Fruit fly (Drosophila melanogaster) whole organism, embryonic: Measurements from ENCODE around the gene CG42240.

Experiments used
- Ada2b ChIP-seq: fragments of 200-800 bp; sonication (Bioruptor generic); IDR thresholded peaks from 2 replicates; pipeline ENCODE4 v1.3.6; 2022; ENCODE audit warnings: missing biosample characterization, missing genetic modification characterization
- Adf1 ChIP-seq: fragments of 200-800 bp; sonication (Bioruptor generic); IDR thresholded peaks from 2 replicates; pipeline ENCODE4 v1.3.6; 2022; ENCODE audit warnings: missing biosample characterization, missing genetic modification characterization
- B-H1 ChIP-seq: fragments of 200-800 bp; sonication (Bioruptor generic); IDR thresholded peaks from 3 replicates; pipeline ENCODE4 v1.3.6; 2022; ENCODE audit warnings: missing biosample characterization, missing genetic modification characterization
- C15 ChIP-seq: fragments of 200-800 bp; sonication (Bioruptor generic); IDR thresholded peaks from 3 replicates; pipeline ENCODE4 v1.3.6; 2022; ENCODE audit warnings: missing biosample characterization, missing genetic modification characterization
- CG13775 ChIP-seq: fragments of 200-800 bp; sonication (Bioruptor generic); optimal IDR thresholded peaks from 3 replicates; lab custom pipeline; 2017; ENCODE audit warnings: missing biosample characterization, mild to moderate bottlenecking, missing genetic modification characterization
- CG14014 ChIP-seq: fragments of 200-800 bp; sonication (Bioruptor generic); IDR thresholded peaks from 2 replicates; pipeline ENCODE4 v1.3.6; 2022; ENCODE audit warnings: missing biosample characterization, missing genetic modification characterization
- CG14667 ChIP-seq: fragments of 200-800 bp; sonication (Bioruptor generic); IDR thresholded peaks from 2 replicates; pipeline ENCODE4 v1.3.6; 2022; ENCODE audit warnings: missing biosample characterization, missing genetic modification characterization
- CG1647 ChIP-seq: fragments of 200-800 bp; sonication (Bioruptor generic); optimal IDR thresholded peaks from 3 replicates; lab custom pipeline; 2016; ENCODE audit warnings: missing biosample characterization, missing genetic modification characterization
- CG17359 ChIP-seq: fragments of 200-800 bp; sonication (Bioruptor generic); optimal IDR thresholded peaks from 3 replicates; lab custom pipeline; 2018; ENCODE audit warnings: missing biosample characterization, mild to moderate bottlenecking, missing genetic modification characterization, moderate library complexity
- CG17802 ChIP-seq: fragments of 200-800 bp; sonication (Bioruptor generic); optimal IDR thresholded peaks from 2 replicates; lab custom pipeline; 2018; ENCODE audit warnings: missing biosample characterization, mild to moderate bottlenecking, missing genetic modification characterization, moderate library complexity
- CG18599 ChIP-seq: fragments of 200-800 bp; sonication (Bioruptor generic); optimal IDR thresholded peaks from 3 replicates; lab custom pipeline; 2017; ENCODE audit warnings: missing biosample characterization, missing genetic modification characterization, mild to moderate bottlenecking, moderate library complexity, missing genetic modification reagents
- CG18764 ChIP-seq: fragments of 200-800 bp; sonication (Bioruptor generic); optimal IDR thresholded peaks from 3 replicates; lab custom pipeline; 2016; ENCODE audit warnings: missing biosample characterization, missing genetic modification characterization
- CG2129 ChIP-seq: fragments of 200-800 bp; sonication (Bioruptor generic); IDR thresholded peaks from 2 replicates; pipeline ENCODE4 v1.3.6; 2022; ENCODE audit warnings: missing biosample characterization, missing genetic modification characterization; ENCODE audit not compliant: partially characterized antibody
- CG2678 ChIP-seq: fragments of 200-800 bp; sonication (Bioruptor generic); optimal IDR thresholded peaks from 3 replicates; lab custom pipeline; 2019; ENCODE audit warnings: missing biosample characterization, mild to moderate bottlenecking, missing genetic modification characterization, moderate library complexity
- CG32767 ChIP-seq: fragments of 200-800 bp; sonication (Bioruptor generic); IDR thresholded peaks from 2 replicates; pipeline ENCODE4 v1.3.6; 2022; ENCODE audit warnings: missing biosample characterization, missing genetic modification characterization
- CG34224 ChIP-seq: fragments of 200-800 bp; sonication (Bioruptor generic); IDR thresholded peaks from 3 replicates; pipeline ENCODE4 v1.3.6; 2022; ENCODE audit warnings: missing biosample characterization, missing genetic modification characterization; ENCODE audit not compliant: partially characterized antibody
- CG4707 ChIP-seq: fragments of 200-800 bp; sonication (Bioruptor generic); optimal IDR thresholded peaks from 2 replicates; lab custom pipeline; 2018; ENCODE audit warnings: missing biosample characterization, mild to moderate bottlenecking, missing genetic modification characterization, moderate library complexity
- CG5245 ChIP-seq: fragments of 200-800 bp; sonication (Bioruptor generic); optimal IDR thresholded peaks from 3 replicates; lab custom pipeline; 2016; ENCODE audit warnings: missing biosample characterization, missing genetic modification characterization
- CG5953 ChIP-seq: fragments of 200-800 bp; sonication (Bioruptor generic); IDR thresholded peaks from 2 replicates; pipeline ENCODE4 v1.3.6; 2022; ENCODE audit warnings: missing biosample characterization, missing genetic modification characterization
- CG6175 ChIP-seq: fragments of 200-800 bp; sonication (Bioruptor generic); IDR thresholded peaks from 3 replicates; pipeline ENCODE4 v1.3.6; 2022; ENCODE audit warnings: missing biosample characterization, missing genetic modification characterization
- CG6689 ChIP-seq: fragments of 200-800 bp; sonication (Bioruptor generic); IDR thresholded peaks from 2 replicates; pipeline ENCODE4 v1.3.6; 2022; ENCODE audit warnings: missing biosample characterization, missing genetic modification characterization
- CG6813 ChIP-seq: fragments of 200-800 bp; sonication (Bioruptor generic); optimal IDR thresholded peaks from 2 replicates; lab custom pipeline; 2017; ENCODE audit warnings: missing biosample characterization, missing genetic modification characterization, mild to moderate bottlenecking, moderate library complexity, missing genetic modification reagents
- CG7357 ChIP-seq: fragments of 200-800 bp; sonication (Bioruptor generic); IDR thresholded peaks from 3 replicates; pipeline ENCODE4 v1.3.6; 2022; ENCODE audit warnings: missing biosample characterization, missing genetic modification characterization
- CG8478 ChIP-seq: fragments of >200 bp; optimal IDR thresholded peaks from 2 replicates; lab custom pipeline; 2018
- CG9797 ChIP-seq: fragments of 200-800 bp; sonication (Bioruptor generic); optimal IDR thresholded peaks from 3 replicates; lab custom pipeline; 2018; ENCODE audit warnings: missing biosample characterization, mild to moderate bottlenecking, missing genetic modification characterization
- Chrac-16 ChIP-seq: fragments of 200-800 bp; sonication (Bioruptor generic); optimal IDR thresholded peaks from 3 replicates; lab custom pipeline; 2016; ENCODE audit warnings: missing biosample characterization, missing genetic modification characterization
- Dref ChIP-seq: fragments of 200-800 bp; sonication (Bioruptor generic); IDR thresholded peaks from 2 replicates; pipeline ENCODE4 v1.3.6; 2022; ENCODE audit warnings: missing biosample characterization, missing genetic modification characterization
- E2f2 ChIP-seq: fragments of 200-800 bp; sonication (Bioruptor generic); IDR thresholded peaks from 2 replicates; pipeline ENCODE4 v1.3.6; 2022; ENCODE audit warnings: missing biosample characterization, missing genetic modification characterization
- Elba2 ChIP-seq: fragments of 200-800 bp; sonication (Bioruptor generic); optimal IDR thresholded peaks from 3 replicates; lab custom pipeline; 2016; ENCODE audit warnings: missing biosample characterization, missing genetic modification characterization
- Gug ChIP-seq: fragments of 200-800 bp; sonication (Bioruptor generic); IDR thresholded peaks from 4 replicates; pipeline ENCODE4 v1.3.6; 2022; ENCODE audit warnings: missing biosample characterization, missing genetic modification characterization
- Hmx ChIP-seq: fragments of 200-800 bp; sonication (Bioruptor generic); optimal IDR thresholded peaks from 2 replicates; lab custom pipeline; 2016; ENCODE audit warnings: missing biosample characterization, missing genetic modification characterization
- Jarid2 ChIP-seq: fragments of 200-800 bp; sonication (Bioruptor generic); optimal IDR thresholded peaks from 3 replicates; lab custom pipeline; 2017; ENCODE audit warnings: mild to moderate bottlenecking, missing biosample characterization, missing genetic modification reagents, missing genetic modification characterization
- Lpt ChIP-seq: fragments of >200 bp; optimal IDR thresholded peaks from 2 replicates; lab custom pipeline; 2018; ENCODE audit warnings: missing biosample characterization, missing genetic modification characterization
- NFAT ChIP-seq: fragments of 200-800 bp; sonication (Bioruptor generic); IDR thresholded peaks from 2 replicates; pipeline ENCODE4 v1.3.6; 2022; ENCODE audit warnings: missing biosample characterization, missing genetic modification characterization
- Nf-YC ChIP-seq: fragments of 200-800 bp; optimal IDR thresholded peaks from 3 replicates; lab custom pipeline; 2019; ENCODE audit warnings: missing biosample characterization, mild to moderate bottlenecking, missing genetic modification characterization, moderate library complexity
- Sox100B ChIP-seq: fragments of 200-800 bp; sonication (Bioruptor generic); optimal IDR thresholded peaks from 3 replicates; lab custom pipeline; 2018; ENCODE audit warnings: missing biosample characterization, mild to moderate bottlenecking, missing genetic modification characterization
- amos ChIP-seq: fragments of 200-800 bp; sonication (Bioruptor generic); IDR thresholded peaks from 2 replicates; pipeline ENCODE4 v1.3.6; 2022; ENCODE audit warnings: missing biosample characterization, missing genetic modification characterization; ENCODE audit not compliant: partially characterized antibody
- ap ChIP-seq: fragments of 200-800 bp; sonication (Bioruptor generic); IDR thresholded peaks from 2 replicates; pipeline ENCODE4 v1.3.6; 2022; ENCODE audit warnings: missing biosample characterization, missing genetic modification characterization
- cad ChIP-seq: fragments of >200 bp; optimal IDR thresholded peaks from 2 replicates; lab custom pipeline; 2017; ENCODE audit warnings: missing biosample characterization, missing genetic modification characterization
- crc ChIP-seq: fragments of 200-800 bp; sonication (Bioruptor generic); optimal IDR thresholded peaks from 2 replicates; lab custom pipeline; 2016; ENCODE audit warnings: missing biosample characterization, missing genetic modification characterization
- croc ChIP-seq: fragments of 200-800 bp; sonication (Bioruptor generic); conservative IDR thresholded peaks from 3 replicates; pipeline ENCODE4 v1.3.6; 2022; ENCODE audit warnings: missing biosample characterization, missing genetic modification characterization
- ftz-f1 ChIP-seq: fragments of 200-800 bp; sonication (Bioruptor generic); optimal IDR thresholded peaks from 2 replicates; lab custom pipeline; 2016; ENCODE audit warnings: missing biosample characterization, missing genetic modification characterization
- hbn ChIP-seq: fragments of 200-800 bp; sonication (Bioruptor generic); IDR thresholded peaks from 2 replicates; pipeline ENCODE4 v1.3.6; 2022; ENCODE audit warnings: missing biosample characterization, missing genetic modification characterization; ENCODE audit not compliant: partially characterized antibody
- hth ChIP-seq: fragments of >200 bp; optimal IDR thresholded peaks from 2 replicates; lab custom pipeline; 2017; ENCODE audit warnings: inconsistent platforms
- kay ChIP-seq: fragments of 200-800 bp; sonication (Bioruptor generic); optimal IDR thresholded peaks from 2 replicates; lab custom pipeline; 2016; ENCODE audit warnings: missing biosample characterization, missing genetic modification characterization
- run ChIP-seq: fragments of 200-800 bp; sonication (Bioruptor generic); optimal IDR thresholded peaks from 3 replicates; lab custom pipeline; 2018; ENCODE audit warnings: missing biosample characterization, mild to moderate bottlenecking, missing genetic modification characterization
- slp2 ChIP-seq: fragments of 200-800 bp; sonication (Bioruptor generic); optimal IDR thresholded peaks from 2 replicates; lab custom pipeline; 2016; ENCODE audit warnings: missing biosample characterization, missing genetic modification characterization
- so ChIP-seq: fragments of 200-800 bp; sonication (Bioruptor generic); IDR thresholded peaks from 3 replicates; pipeline ENCODE4 v1.3.6; 2022; ENCODE audit warnings: missing biosample characterization, missing genetic modification characterization
- unc-4 ChIP-seq: fragments of 200-800 bp; sonication (Bioruptor generic); IDR thresholded peaks from 2 replicates; pipeline ENCODE4 v1.3.6; 2022; ENCODE audit warnings: missing biosample characterization, missing genetic modification characterization; ENCODE audit not compliant: partially characterized antibody
- wek ChIP-seq: fragments of 200-800 bp; sonication (Bioruptor generic); optimal IDR thresholded peaks from 3 replicates; lab custom pipeline; 2018; ENCODE audit warnings: missing biosample characterization, mild to moderate bottlenecking, missing genetic modification characterization, moderate library complexity
- z ChIP-seq: fragments of 200-800 bp; sonication (Bioruptor generic); IDR thresholded peaks from 3 replicates; pipeline ENCODE4 v1.3.6; 2022; ENCODE audit warnings: missing biosample characterization, missing genetic modification characterization
- zen ChIP-seq: fragments of 200-800 bp; sonication (Bioruptor generic); optimal IDR thresholded peaks from 3 replicates; lab custom pipeline; 2018; ENCODE audit warnings: missing biosample characterization, mild to moderate bottlenecking, missing genetic modification characterization, moderate library complexity

The CG42240 gene

DNA sequence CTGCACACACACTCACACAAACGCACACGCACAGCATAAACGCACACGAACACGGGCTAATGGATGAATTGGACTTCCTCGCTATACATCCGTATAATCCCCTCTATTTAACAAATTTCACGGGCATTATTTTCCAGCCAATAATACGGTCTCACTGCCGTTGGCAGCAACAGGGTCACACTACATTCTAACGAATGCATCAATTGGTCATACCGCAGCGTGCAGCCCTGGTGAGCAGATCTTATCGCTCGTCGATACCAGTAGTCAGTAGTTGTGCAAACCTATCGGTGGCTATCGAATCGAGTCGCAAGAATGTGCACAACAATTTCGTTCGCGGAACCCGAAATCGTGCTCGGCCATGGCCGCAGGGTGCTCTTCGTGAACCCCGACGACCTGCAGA lies 42.8 kb upstream of the CG42240 start, which contains the start of the genes Top3beta and wuho (continued):
- TF ChIP-seq E2f2 (GFP tag; lab: Robert Waterston, UW) (peak; percentile 49), ftz-f1 (GFP tag; lab: Kevin White, UChicago) (peak; percentile 58), Hmx (no peak), CG14667 (GFP tag; lab: Robert Waterston, UW) (no peak), run (tag; lab: Kevin White, UChicago) (peak; percentile 35), so (GFP tag; lab: Robert Waterston, UW) (0 out of 3 replicates have a peak, but pooled peaks have one; percentile 11), CG4707 (GFP tag; lab: Kevin White, UChicago) (no peak), CG5245 (GFP tag; lab: Kevin White, UChicago) (no peak), Nf-YC (peak; percentile 74), z (GFP tag; lab: Robert Waterston, UW) (no peak), CG1647 (no peak), CG6175 (no peak), Adf1 (GFP tag; lab: Robert Waterston, UW) (no peak), Gug (no peak), Ada2b (GFP tag; lab: Robert Waterston, UW) (no peak), amos (GFP tag; lab: Robert Waterston, UW) (peak; percentile 75), CG7357 (GFP tag; lab: Robert Waterston, UW) (no peak), C15 (no peak), zen (tag; lab: Kevin White, UChicago) (peak; percentile 80), CG6689 (GFP tag; lab: Robert Waterston, UW) (no peak), hbn (GFP tag; lab: Robert Waterston, UW) (peak; percentile 63; the same call in 1 of the 2 replicates), B-H1 (GFP tag; lab: Robert Waterston, UW) (no peak), Dref (GFP tag; lab: Robert Waterston, UW) (peak; percentile 88), croc (GFP tag; lab: Robert Waterston, UW) (no peak), CG2678 (tag; lab: Kevin White, UChicago) (no peak), CG17359 (tag; lab: Kevin White, UChicago) (no peak), CG18599 (GFP tag; lab: Kevin White, UChicago) (no peak), Sox100B (GFP tag; lab: Kevin White, UChicago) (no peak), CG5953 (GFP tag; lab: Robert Waterston, UW) (no peak), CG34224 (GFP tag; lab: Robert Waterston, UW) (peak; percentile 71), CG2129 (0 out of 2 replicates have a peak, but pooled peaks have one; percentile 16), CG14014 (GFP tag; lab: Robert Waterston, UW) (no peak; the same call in 1 of the 2 replicates), CG8478 (lab: Kevin White, UChicago) (no peak), CG13775 (GFP tag; lab: Kevin White, UChicago) (no peak), Elba2 (peak; percentile 23), slp2 (GFP tag; lab: Kevin White, UChicago) (no peak), kay (peak; percentile 29), NFAT (GFP tag; lab: Robert Waterston, UW) (0 out of 2 replicates have a peak, but pooled peaks have one; percentile 20), hth (lab: Kevin White, UChicago) (no peak), CG18764 (GFP tag; lab: Kevin White, UChicago) (no peak), cad (no peak), CG17802 (no peak), Jarid2 (no peak), CG9797 (GFP tag; lab: Kevin White, UChicago) (peak; percentile 99), wek (GFP tag; lab: Kevin White, UChicago) (peak; percentile 81), Lpt (GFP tag; lab: Kevin White, UChicago) (no peak), unc-4 (peak; percentile 74), CG32767 (GFP tag; lab: Robert Waterston, UW) (0 out of 2 replicates have a peak, but pooled peaks have one; percentile 13), Chrac-16 (peak; percentile 25), ap (GFP tag; lab: Robert Waterston, UW) (no peak), CG6813 (GFP tag; lab: Kevin White, UChicago) (no peak), crc (GFP tag; lab: Kevin White, UChicago) (no peak)
